Worm (Caenorhabditis elegans) whole organism, L1 larva: ENCODE data around the gene C50F4.8.

ENCODE experiments used
- aly-2 ChIP-seq: fragments of 150-350 bp; optimal IDR thresholded peaks from 2 replicates; lab custom pipeline; 2014; ENCODE audit warnings: missing biosample characterization, missing genetic modification characterization
- fkh-4 ChIP-seq: sonication (generic microtip); optimal IDR thresholded peaks from 2 replicates; lab custom pipeline; 2016; ENCODE audit warnings: missing compliant biosample characterization, missing genetic modification characterization, borderline replicate concordance
- hlh-17 ChIP-seq: fragments of 200-800 bp; sonication (Bioruptor generic); optimal IDR thresholded peaks from 2 replicates; lab custom pipeline; 2018; ENCODE audit warnings: missing genetic modification characterization, mild to moderate bottlenecking, missing compliant biosample characterization, moderate library complexity, borderline replicate concordance
- mdl-1 ChIP-seq, 2 experiments: fragments of 150-350 bp; optimal IDR thresholded peaks; 2 replicates each; lab custom pipeline; 2014 to 2017; ENCODE audit warnings: missing biosample characterization in 2 of 2, missing genetic modification characterization in 2 of 2, inconsistent platforms in 1 of 2
- mef-2 ChIP-seq: fragments of 150-350 bp; optimal IDR thresholded peaks from 2 replicates; lab custom pipeline; 2014; ENCODE audit warnings: missing biosample characterization, missing genetic modification characterization
- nhr-85 ChIP-seq: sonication (generic microtip); peaks from one replicate; lab custom pipeline; 2016; ENCODE audit warnings: missing genetic modification characterization, inconsistent platforms, missing compliant biosample characterization

Gene C50F4.8

DNA sequence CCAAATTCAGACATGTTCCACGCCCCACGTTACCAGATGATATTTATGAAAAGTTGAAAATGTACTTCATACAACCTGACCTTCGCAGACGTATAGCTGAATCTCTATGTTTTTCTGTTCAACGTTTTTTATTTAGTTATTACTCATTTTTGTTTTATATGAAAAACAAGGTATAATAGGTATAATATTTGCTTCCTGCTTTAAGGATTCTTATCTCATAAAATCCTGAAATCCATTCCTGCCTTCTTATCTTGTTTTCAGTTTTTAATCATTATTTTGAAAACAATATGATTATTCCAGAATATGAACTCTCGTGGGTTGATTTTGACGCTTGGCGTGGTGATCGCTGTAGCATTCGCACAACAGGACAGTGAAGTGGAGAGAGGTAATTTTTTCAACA lies 47.0 kb downstream of the C50F4.8 start, which contains the start of gene flp-6:
TSS of gene flp-6 (plus strand) at position 301 of the 400 bp plus-strand sequence.
- TF ChIP-seq nhr-85 (tag; lab: Kevin White, UChicago) (no peak), mef-2 (tag; lab: Kevin White, UChicago) (no peak), hlh-17 (GFP tag; lab: Kevin White, UChicago) (no peak), fkh-4 (no peak), aly-2 (tag; lab: Kevin White, UChicago) (no peak), mdl-1 (tag; optimal IDR thresholded peaks at IDR 0.05; lab: Kevin White, UChicago) (no peak)
